Fruit fly (Drosophila melanogaster): ENCODE results near the gene nAChRalpha5.

Gene nAChRalpha5

dm6 chr2L:14103790-14104189 is 63.8 kb downstream of the nAChRalpha5 start, which contains the start of gene CG46301:
Gene CG46301, plus strand, starts transcription at chr2L:14104090.
- TF ChIP-seq cnc (optimal IDR thresholded peaks at IDR 0.05) (no peak), Hr96 (GFP tag; optimal IDR thresholded peaks at IDR 0.05) (no peak), bab1 (GFP tag; optimal IDR thresholded peaks at IDR 0.05) (no peak), CG33017 (tag; optimal IDR thresholded peaks at IDR 0.05) (no peak), CG12768 (GFP tag; optimal IDR thresholded peaks at IDR 0.05) (no peak), Clk (GFP tag; optimal IDR thresholded peaks at IDR 0.05) (no peak), CG14711 (tag; optimal IDR thresholded peaks at IDR 0.05) (no peak), Crg-1 (GFP tag; optimal IDR thresholded peaks at IDR 0.05) (no peak), kay (GFP tag; ENCODE audit: borderline replicate concordance) (no peak), cic (GFP tag; optimal IDR thresholded peaks at IDR 0.05) (no peak), CG5204 (GFP tag; optimal IDR thresholded peaks at IDR 0.05) (no peak), CG7045 (GFP tag; optimal IDR thresholded peaks at IDR 0.05) (no peak), CG1620 (GFP tag; optimal IDR thresholded peaks at IDR 0.05) (no peak), pad (GFP tag; optimal IDR thresholded peaks at IDR 0.05) (no peak), CG7101 (tag; optimal IDR thresholded peaks at IDR 0.05) (no peak), Mnt (GFP tag; optimal IDR thresholded peaks at IDR 0.05) (no peak), CG11617 (GFP tag; optimal IDR thresholded peaks at IDR 0.05) (no peak), toe (GFP tag; optimal IDR thresholded peaks at IDR 0.05) (no peak), ovo (GFP tag; optimal IDR thresholded peaks at IDR 0.05) (no peak), tj (GFP tag; optimal IDR thresholded peaks at IDR 0.05) (no peak)

dm6 chr2L:14109347-14109746 is 69.4 kb downstream of the nAChRalpha5 start, which contains the start of gene CG15293:
Gene CG15293, minus strand, starts transcription at chr2L:14109447.
- TF ChIP-seq Crg-1 (GFP tag; optimal IDR thresholded peaks at IDR 0.05) (no peak), ovo (GFP tag; optimal IDR thresholded peaks at IDR 0.05) (no peak), CG11617 (GFP tag; optimal IDR thresholded peaks at IDR 0.05) (no peak), bab1 (GFP tag; optimal IDR thresholded peaks at IDR 0.05) (no peak), CG7101 (tag; optimal IDR thresholded peaks at IDR 0.05) (no peak), CG12768 (GFP tag; optimal IDR thresholded peaks at IDR 0.05) (no peak), Hr96 (GFP tag; optimal IDR thresholded peaks at IDR 0.05) (no peak), cnc (optimal IDR thresholded peaks at IDR 0.05) (no peak), kay (GFP tag; ENCODE audit: borderline replicate concordance) (no peak), CG14711 (tag; optimal IDR thresholded peaks at IDR 0.05) (no peak), CG5204 (GFP tag; optimal IDR thresholded peaks at IDR 0.05) (no peak)

DNA sequence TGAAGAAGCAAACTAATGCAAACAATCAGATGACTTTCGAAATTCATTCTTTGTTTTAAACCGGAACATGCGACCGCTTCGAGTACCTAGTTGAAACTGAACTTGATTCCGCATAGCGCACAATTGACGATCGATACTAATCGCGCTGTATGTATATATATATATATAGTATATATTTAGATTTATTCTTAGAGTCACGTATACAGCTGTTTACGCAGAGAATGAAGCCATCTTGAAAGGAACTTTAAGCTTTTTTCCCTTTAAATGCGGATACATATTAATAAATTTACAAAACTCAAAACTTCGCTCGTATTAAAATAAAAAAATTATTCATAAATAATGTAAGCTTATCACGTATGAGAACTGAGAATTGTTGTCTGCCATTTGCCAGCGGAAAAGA is 70.7 kb downstream of the nAChRalpha5 start, which contains the start of gene CG31769:
TSS of gene CG31769 (minus strand) at position 101 of the 400 bp plus-strand sequence.
- TF ChIP-seq toe (GFP tag; optimal IDR thresholded peaks at IDR 0.05) = no peak
- no peak for TF ChIP-seq kay (GFP tag; ENCODE audit: borderline replicate concordance)
- no peak for TF ChIP-seq Crg-1 (GFP tag; optimal IDR thresholded peaks at IDR 0.05)
- no peak for TF ChIP-seq CG14711 (tag; optimal IDR thresholded peaks at IDR 0.05)
- TF ChIP-seq cic (GFP tag; optimal IDR thresholded peaks at IDR 0.05) = no peak
- no peak for TF ChIP-seq Clk (GFP tag; optimal IDR thresholded peaks at IDR 0.05)
- TF ChIP-seq CG33017 (tag; optimal IDR thresholded peaks at IDR 0.05) = no peak
- TF ChIP-seq CG1620 (GFP tag; optimal IDR thresholded peaks at IDR 0.05) = no peak
- no peak for TF ChIP-seq CG5204 (GFP tag; optimal IDR thresholded peaks at IDR 0.05)
- no peak for TF ChIP-seq tj (GFP tag; optimal IDR thresholded peaks at IDR 0.05)

DNA sequence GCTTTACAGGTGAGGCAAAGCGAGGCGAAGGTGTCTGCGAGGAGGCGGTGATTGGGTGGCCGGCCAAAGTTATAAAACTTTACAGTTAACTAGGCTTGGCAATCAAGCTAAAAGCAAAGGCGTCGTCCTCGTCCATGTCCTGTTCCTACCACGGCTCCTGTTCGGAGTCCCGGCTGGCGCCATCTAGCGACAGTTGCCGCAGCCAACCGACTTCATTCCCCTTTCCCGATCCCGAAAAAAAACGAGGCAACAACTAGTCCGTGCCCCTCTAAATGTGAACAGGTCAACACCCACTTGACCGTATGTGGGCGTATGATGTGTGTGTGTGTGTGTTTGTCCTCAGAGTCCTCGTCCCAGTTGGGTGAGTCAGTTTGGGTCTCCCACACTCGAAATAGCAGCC is 72.2 kb downstream of the nAChRalpha5 start:
- TF ChIP-seq ovo (GFP tag; optimal IDR thresholded peaks at IDR 0.05) (no peak), Crg-1 (GFP tag; optimal IDR thresholded peaks at IDR 0.05) (no peak), CG7045 (GFP tag; optimal IDR thresholded peaks at IDR 0.05) (no peak), Clk (GFP tag; optimal IDR thresholded peaks at IDR 0.05) (no peak), tj (GFP tag; optimal IDR thresholded peaks at IDR 0.05) (no peak), cic (GFP tag; optimal IDR thresholded peaks at IDR 0.05) (no peak), Hr96 (GFP tag; optimal IDR thresholded peaks at IDR 0.05) (no peak), bab1 (GFP tag; optimal IDR thresholded peaks at IDR 0.05) (no peak), CG1620 (GFP tag; optimal IDR thresholded peaks at IDR 0.05) (no peak), pad (GFP tag; optimal IDR thresholded peaks at IDR 0.05) (no peak), CG11617 (GFP tag; optimal IDR thresholded peaks at IDR 0.05) (no peak), CG12768 (GFP tag; optimal IDR thresholded peaks at IDR 0.05) (no peak), Mnt (GFP tag; optimal IDR thresholded peaks at IDR 0.05) (no peak), CG5204 (GFP tag; optimal IDR thresholded peaks at IDR 0.05) (no peak), CG7101 (tag; optimal IDR thresholded peaks at IDR 0.05) (no peak), kay (GFP tag; ENCODE audit: borderline replicate concordance) (no peak)

DNA sequence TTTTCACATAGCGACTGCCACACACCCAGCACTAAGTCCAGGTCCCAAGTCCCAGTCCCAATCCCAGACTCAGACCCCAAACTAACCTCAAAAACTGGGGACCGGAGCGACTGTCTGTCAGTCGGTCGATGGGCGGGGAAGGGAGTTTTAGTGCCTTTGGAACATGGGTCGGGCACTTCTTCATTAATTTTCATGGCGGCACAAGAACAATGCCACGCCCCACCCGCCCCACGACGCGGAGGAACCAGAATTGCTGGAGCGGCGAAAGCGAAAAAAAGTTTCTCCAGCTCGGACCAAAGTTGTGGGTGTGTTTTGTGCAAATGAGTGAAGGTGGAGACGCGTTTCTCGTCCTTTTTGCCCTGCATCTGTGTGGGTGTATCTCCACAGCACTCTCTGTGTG is 73.2 kb downstream of the nAChRalpha5 start:
- TF ChIP-seq cnc (optimal IDR thresholded peaks at IDR 0.05) (no peak), toe (GFP tag; optimal IDR thresholded peaks at IDR 0.05) (no peak), Clk (GFP tag; optimal IDR thresholded peaks at IDR 0.05) (no peak), CG12768 (GFP tag; optimal IDR thresholded peaks at IDR 0.05) (no peak), Hr96 (GFP tag; optimal IDR thresholded peaks at IDR 0.05) (no peak), CG5204 (GFP tag; optimal IDR thresholded peaks at IDR 0.05) (no peak)

DNA sequence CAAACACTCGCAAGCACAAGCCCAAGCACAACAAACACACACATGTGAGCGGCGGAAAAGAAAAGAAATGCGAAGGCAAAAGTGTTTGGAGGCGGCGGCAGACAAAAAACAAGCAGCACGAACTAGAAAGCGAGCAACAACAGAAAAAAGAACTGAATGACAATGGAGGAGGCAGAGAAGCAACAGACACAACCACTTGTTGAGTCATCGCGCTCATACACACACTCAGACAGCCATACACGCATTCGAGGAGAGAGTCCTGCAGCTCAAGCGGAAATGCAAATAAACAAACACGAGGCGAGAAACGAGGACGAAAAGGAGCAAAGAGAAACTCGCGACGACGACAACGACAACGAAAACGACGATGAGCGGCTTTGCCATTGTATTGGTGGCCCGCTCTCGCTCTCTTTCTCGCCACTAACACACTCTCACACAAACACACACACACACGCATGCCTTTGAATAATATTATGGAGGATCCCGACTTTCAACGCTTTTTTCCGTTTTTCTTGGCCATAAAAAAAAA is 76.1 kb downstream of the nAChRalpha5 start:
- TF ChIP-seq toe (GFP tag; optimal IDR thresholded peaks at IDR 0.05) (no peak), pad (GFP tag; optimal IDR thresholded peaks at IDR 0.05) (no peak), bab1 (GFP tag; optimal IDR thresholded peaks at IDR 0.05) (no peak), Crg-1 (GFP tag; optimal IDR thresholded peaks at IDR 0.05) (no peak), ovo (GFP tag; optimal IDR thresholded peaks at IDR 0.05) (no peak), cnc (optimal IDR thresholded peaks at IDR 0.05) (no peak), CG11617 (GFP tag; optimal IDR thresholded peaks at IDR 0.05) (no peak), Mnt (GFP tag; optimal IDR thresholded peaks at IDR 0.05) (no peak), CG7045 (GFP tag; optimal IDR thresholded peaks at IDR 0.05) (no peak), CG33017 (tag; optimal IDR thresholded peaks at IDR 0.05) (no peak), Hr96 (GFP tag; optimal IDR thresholded peaks at IDR 0.05) (no peak), CG12768 (GFP tag; optimal IDR thresholded peaks at IDR 0.05) (no peak), cic (GFP tag; optimal IDR thresholded peaks at IDR 0.05) (no peak), kay (GFP tag; ENCODE audit: borderline replicate concordance) (no peak), CG5204 (GFP tag; optimal IDR thresholded peaks at IDR 0.05) (no peak), CG7101 (tag; optimal IDR thresholded peaks at IDR 0.05) (no peak)
